Fruit fly (Drosophila melanogaster): ENCODE measurements around the gene Spp.

The Spp gene

DNA sequence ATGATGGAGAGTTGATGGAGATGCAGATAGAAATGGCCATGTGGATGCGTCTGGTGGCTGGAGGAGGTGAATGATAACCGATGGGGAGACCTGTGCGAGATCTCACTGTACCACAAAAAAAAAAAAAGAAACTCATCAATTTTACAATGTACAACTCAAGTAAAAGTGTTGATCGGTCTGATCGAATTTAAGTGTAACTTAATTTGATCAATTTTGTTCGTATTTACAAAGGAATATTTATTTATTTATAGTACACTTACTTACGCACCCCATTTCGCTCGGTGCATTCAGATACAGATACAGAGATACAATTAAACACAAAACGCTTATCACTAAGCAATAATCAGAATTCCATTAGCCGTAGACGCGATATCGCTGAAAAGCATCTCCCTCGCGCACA lies 21.7 kb downstream of the Spp start (continued):
- TF ChIP-seq CG30020 (tag; optimal IDR thresholded peaks at IDR 0.05) (no peak), CG17186 (GFP tag; optimal IDR thresholded peaks at IDR 0.05) (no peak), Hsf (GFP tag; optimal IDR thresholded peaks at IDR 0.05) (peak; percentile 48), Bteb2 (GFP tag; optimal IDR thresholded peaks at IDR 0.05) (peak; percentile 35), H2.0 (GFP tag; IDR thresholded peaks at IDR 0.05) (peak; percentile 20; the same call in 1 of the 2 replicates), ewg (GFP tag; optimal IDR thresholded peaks at IDR 0.05) (no peak), chinmo (GFP tag; IDR thresholded peaks at IDR 0.05; ENCODE audit: partially characterized antibody) (no peak), CG10267 (tag; optimal IDR thresholded peaks at IDR 0.05) (peak; percentile 55), sisA (GFP tag; IDR thresholded peaks at IDR 0.05) (peak; percentile 58), CG9609 (GFP tag; optimal IDR thresholded peaks at IDR 0.05) (no peak), bab2 (GFP tag; optimal IDR thresholded peaks at IDR 0.05) (peak; percentile 31), CG10462 (GFP tag; optimal IDR thresholded peaks at IDR 0.05) (peak; percentile 5), CG12236 (GFP tag; optimal IDR thresholded peaks at IDR 0.05) (no peak), vfl (GFP tag; optimal IDR thresholded peaks at IDR 0.05) (no peak), MBD-R2 (GFP tag; IDR thresholded peaks at IDR 0.05) (no peak), H15 (GFP tag; IDR thresholded peaks at IDR 0.05) (peak; percentile 51; the same call in 2 of the 3 replicates), gcm (GFP tag; optimal IDR thresholded peaks at IDR 0.05) (peak; percentile 33), crc (GFP tag; optimal IDR thresholded peaks at IDR 0.05) (peak; percentile 32), gfzf (GFP tag; optimal IDR thresholded peaks at IDR 0.05) (no peak), CG8765 (GFP tag; IDR thresholded peaks at IDR 0.05) (no peak; the same call in 1 of the 2 replicates), phol (tag; optimal IDR thresholded peaks at IDR 0.05) (peak; percentile 74), CG10979 (tag; optimal IDR thresholded peaks at IDR 0.05) (peak; percentile 72), CG3838 (GFP tag; optimal IDR thresholded peaks at IDR 0.05) (no peak), CG43689 (GFP tag; IDR thresholded peaks at IDR 0.05) (no peak), CG9797 (GFP tag; optimal IDR thresholded peaks at IDR 0.05) (no peak), sob (GFP tag; IDR thresholded peaks at IDR 0.05) (peak; percentile 43; the same call in 1 of the 2 replicates), CG17361 (GFP tag; IDR thresholded peaks at IDR 0.05) (peak; percentile 48; the same call in 2 of the 3 replicates), usp (GFP tag; optimal IDR thresholded peaks at IDR 0.05) (no peak), bowl (GFP tag; IDR thresholded peaks at IDR 0.05) (no peak), chif (GFP tag; optimal IDR thresholded peaks at IDR 0.05) (peak in 1 of 2 experiments; percentile 6), CG1603 (tag; optimal IDR thresholded peaks at IDR 0.05) (peak; percentile 45), Camta (GFP tag; optimal IDR thresholded peaks at IDR 0.05) (peak; percentile 20), CG17612 (GFP tag; IDR thresholded peaks at IDR 0.05) (no peak), sima (GFP tag; optimal IDR thresholded peaks at IDR 0.05) (no peak), Mes4 (GFP tag; optimal IDR thresholded peaks at IDR 0.05) (no peak), pho (GFP tag; optimal IDR thresholded peaks at IDR 0.05) (no peak), CG16815 (GFP tag; optimal IDR thresholded peaks at IDR 0.05) (peak; percentile 29), Kr (GFP tag; optimal IDR thresholded peaks at IDR 0.05) (no peak), Doc2 (GFP tag; IDR thresholded peaks at IDR 0.05) (no peak), CTCF (GFP tag; optimal IDR thresholded peaks at IDR 0.05) (peak; percentile 8), D19A (tag; optimal IDR thresholded peaks at IDR 0.05) (peak; percentile 28), fd102C (GFP tag; optimal IDR thresholded peaks at IDR 0.05) (peak; percentile 34), gce (GFP tag; IDR thresholded peaks at IDR 0.05) (no peak; the same call in 2 of the 3 replicates), CG17359 (tag; optimal IDR thresholded peaks at IDR 0.05) (peak; percentile 27), Dref (GFP tag; IDR thresholded peaks at IDR 0.05) (no peak), CG2889 (GFP tag; IDR thresholded peaks at IDR 0.05) (no peak), CG9437 (GFP tag; optimal IDR thresholded peaks at IDR 0.05) (peak; percentile 32), en (GFP tag; optimal IDR thresholded peaks at IDR 0.05) (no peak), zfh2 (GFP tag; optimal IDR thresholded peaks at IDR 0.05) (no peak), E2f1 (GFP tag; IDR thresholded peaks at IDR 0.05) (peak; percentile 52; the same call in 1 of the 2 replicates), CG12104 (GFP tag; optimal IDR thresholded peaks at IDR 0.05) (peak; percentile 14), CG11723 (GFP tag; optimal IDR thresholded peaks at IDR 0.05) (peak; percentile 3), cwo (GFP tag; optimal IDR thresholded peaks at IDR 0.05) (no peak)

Data from whole organism, embryonic.